Fruit fly (Drosophila melanogaster) whole organism, embryonic: ENCODE results near the gene Dsp1.
A peak's percentile ranks its signal among the peaks of the same experiment; 100 is the strongest.

ENCODE experiments used
- CG10979 ChIP-seq: fragments of 200-800 bp; sonication (Bioruptor generic); optimal IDR thresholded peaks from 2 replicates; lab custom pipeline; 2018; ENCODE audit warnings: missing biosample characterization, mild to moderate bottlenecking, missing genetic modification characterization, moderate library complexity
- CG11696 ChIP-seq: fragments of 200-800 bp; sonication (Bioruptor generic); IDR thresholded peaks from 2 replicates; pipeline ENCODE4 v1.3.6; 2022; ENCODE audit warnings: missing biosample characterization, missing genetic modification characterization
- CG11723 ChIP-seq: fragments of 200-800 bp; sonication (Bioruptor generic); optimal IDR thresholded peaks from 2 replicates; lab custom pipeline; 2017; ENCODE audit warnings: missing biosample characterization, mild to moderate bottlenecking, missing genetic modification characterization
- CG15269 ChIP-seq: fragments of 200-800 bp; sonication (Bioruptor generic); optimal IDR thresholded peaks from 2 replicates; lab custom pipeline; 2018; ENCODE audit warnings: missing biosample characterization, mild to moderate bottlenecking, missing genetic modification characterization, moderate library complexity
- CG1529 ChIP-seq: fragments of 200-800 bp; sonication (Bioruptor generic); optimal IDR thresholded peaks from 3 replicates; lab custom pipeline; 2018; ENCODE audit warnings: missing biosample characterization, missing genetic modification characterization
- CG15479 ChIP-seq: fragments of 200-800 bp; sonication (Bioruptor generic); optimal IDR thresholded peaks from 3 replicates; lab custom pipeline; 2019; ENCODE audit warnings: missing biosample characterization, mild to moderate bottlenecking, missing genetic modification characterization, moderate library complexity
- CG15514 ChIP-seq: fragments of 200-800 bp; sonication (Bioruptor generic); optimal IDR thresholded peaks from 3 replicates; lab custom pipeline; 2017; ENCODE audit warnings: missing biosample characterization, missing genetic modification characterization, mild to moderate bottlenecking, moderate library complexity, missing genetic modification reagents
- CG17186 ChIP-seq: fragments of 200-800 bp; sonication (Bioruptor generic); optimal IDR thresholded peaks from 3 replicates; lab custom pipeline; 2017; ENCODE audit warnings: missing biosample characterization, missing genetic modification reagents, missing genetic modification characterization
- CG17829 ChIP-seq: fragments of 200-800 bp; optimal IDR thresholded peaks from 2 replicates; lab custom pipeline; 2019; ENCODE audit warnings: missing biosample characterization, mild to moderate bottlenecking, missing genetic modification characterization, moderate library complexity
- CG17912 ChIP-seq: fragments of 200-800 bp; sonication (Bioruptor generic); optimal IDR thresholded peaks from 2 replicates; lab custom pipeline; 2018; ENCODE audit warnings: missing biosample characterization, mild to moderate bottlenecking, missing genetic modification characterization
- CG1832 ChIP-seq: fragments of 200-800 bp; sonication (Bioruptor generic); optimal IDR thresholded peaks from 2 replicates; lab custom pipeline; 2017; ENCODE audit warnings: missing biosample characterization, mild to moderate bottlenecking, missing genetic modification characterization, inconsistent platforms
- CG18764 ChIP-seq: fragments of 200-800 bp; sonication (Bioruptor generic); optimal IDR thresholded peaks from 3 replicates; lab custom pipeline; 2016; ENCODE audit warnings: missing biosample characterization, missing genetic modification characterization
- CG6654 ChIP-seq: fragments of 200-800 bp; sonication (Bioruptor generic); optimal IDR thresholded peaks from 2 replicates; lab custom pipeline; 2017; ENCODE audit warnings: missing biosample characterization, mild to moderate bottlenecking, missing genetic modification characterization
- CG8089 ChIP-seq: fragments of 200-800 bp; sonication (Bioruptor generic); optimal IDR thresholded peaks from 3 replicates; lab custom pipeline; 2016; ENCODE audit warnings: missing biosample characterization, missing genetic modification characterization
- CG8388 ChIP-seq: fragments of 200-800 bp; sonication (Bioruptor generic); optimal IDR thresholded peaks from 2 replicates; lab custom pipeline; 2019; ENCODE audit warnings: missing biosample characterization, mild to moderate bottlenecking, missing genetic modification characterization, moderate library complexity
- CG8478 ChIP-seq: fragments of >200 bp; optimal IDR thresholded peaks from 2 replicates; lab custom pipeline; 2018
- CHES-1-like ChIP-seq: fragments of 200-800 bp; sonication (Bioruptor generic); optimal IDR thresholded peaks from 2 replicates; lab custom pipeline; 2016; ENCODE audit warnings: missing biosample characterization, missing genetic modification characterization
- CTCF ChIP-seq: fragments of 200-800 bp; sonication (Bioruptor generic); optimal IDR thresholded peaks from 2 replicates; lab custom pipeline; 2017; ENCODE audit warnings: missing biosample characterization, mild to moderate bottlenecking, missing genetic modification characterization, moderate library complexity
- Chrac-16 ChIP-seq: fragments of 200-800 bp; sonication (Bioruptor generic); optimal IDR thresholded peaks from 3 replicates; lab custom pipeline; 2016; ENCODE audit warnings: missing biosample characterization, missing genetic modification characterization
- D19A ChIP-seq: fragments of 200-800 bp; optimal IDR thresholded peaks from 3 replicates; lab custom pipeline; 2019; ENCODE audit warnings: missing biosample characterization, mild to moderate bottlenecking, missing genetic modification characterization, moderate library complexity
- Doc3 ChIP-seq: fragments of 200-800 bp; sonication (Bioruptor generic); IDR thresholded peaks from 3 replicates; pipeline ENCODE4 v1.3.6; 2022; ENCODE audit warnings: missing biosample characterization, missing genetic modification characterization; ENCODE audit not compliant: partially characterized antibody
- H2.0 ChIP-seq: fragments of 200-800 bp; sonication (Bioruptor generic); IDR thresholded peaks from 2 replicates; pipeline ENCODE4 v1.3.6; 2022; ENCODE audit warnings: missing biosample characterization, missing genetic modification characterization
- Hmx ChIP-seq: fragments of 200-800 bp; sonication (Bioruptor generic); optimal IDR thresholded peaks from 2 replicates; lab custom pipeline; 2016; ENCODE audit warnings: missing biosample characterization, missing genetic modification characterization
- MTF-1 ChIP-seq: fragments of 200-800 bp; sonication (Bioruptor generic); optimal IDR thresholded peaks from 2 replicates; lab custom pipeline; 2018; ENCODE audit warnings: missing biosample characterization, mild to moderate bottlenecking, missing genetic modification characterization, borderline replicate concordance
- Nf-YA ChIP-seq: fragments of 200-800 bp; sonication (Bioruptor generic); IDR thresholded peaks from 2 replicates; pipeline ENCODE4 v1.3.6; 2022; ENCODE audit warnings: missing biosample characterization, missing genetic modification characterization
- Sin3A ChIP-seq: fragments of >200 bp; optimal IDR thresholded peaks from 2 replicates; lab custom pipeline; 2018
- YL-1 ChIP-seq: fragments of 200-800 bp; sonication (Bioruptor generic); optimal IDR thresholded peaks from 3 replicates; lab custom pipeline; 2017; ENCODE audit warnings: missing biosample characterization, mild to moderate bottlenecking, missing genetic modification characterization
- amos ChIP-seq: fragments of 200-800 bp; sonication (Bioruptor generic); IDR thresholded peaks from 2 replicates; pipeline ENCODE4 v1.3.6; 2022; ENCODE audit warnings: missing biosample characterization, missing genetic modification characterization; ENCODE audit not compliant: partially characterized antibody
- bbx ChIP-seq: fragments of 200-800 bp; sonication (Bioruptor generic); IDR thresholded peaks from 2 replicates; pipeline ENCODE4 v1.3.6; 2022; ENCODE audit warnings: missing biosample characterization, missing genetic modification characterization; ENCODE audit not compliant: partially characterized antibody
- btn ChIP-seq: fragments of 200-800 bp; sonication (Bioruptor generic); optimal IDR thresholded peaks from 2 replicates; lab custom pipeline; 2016; ENCODE audit warnings: missing biosample characterization, missing genetic modification characterization
- disco-r ChIP-seq: fragments of 200-800 bp; sonication (Bioruptor generic); optimal IDR thresholded peaks from 2 replicates; lab custom pipeline; 2016; ENCODE audit warnings: missing biosample characterization, missing genetic modification characterization
- ems ChIP-seq: fragments of 200-800 bp; sonication (Bioruptor generic); optimal IDR thresholded peaks from 3 replicates; lab custom pipeline; 2016; ENCODE audit warnings: missing biosample characterization, missing genetic modification characterization
- en ChIP-seq: fragments of 200-800 bp; sonication (Bioruptor generic); optimal IDR thresholded peaks from 2 replicates; lab custom pipeline; 2016; ENCODE audit warnings: missing biosample characterization, missing genetic modification characterization
- esg ChIP-seq: fragments of 200-800 bp; sonication (Bioruptor generic); conservative IDR thresholded peaks from 2 replicates; pipeline ENCODE4 v1.3.6; 2022; ENCODE audit warnings: missing biosample characterization, missing genetic modification characterization
- ftz-f1 ChIP-seq: fragments of 200-800 bp; sonication (Bioruptor generic); optimal IDR thresholded peaks from 2 replicates; lab custom pipeline; 2016; ENCODE audit warnings: missing biosample characterization, missing genetic modification characterization
- gfzf ChIP-seq: fragments of 200-800 bp; sonication (Bioruptor generic); optimal IDR thresholded peaks from 2 replicates; lab custom pipeline; 2016; ENCODE audit warnings: missing biosample characterization, mild to moderate bottlenecking, missing genetic modification characterization, moderate library complexity
- hkb ChIP-seq, 2 experiments: fragments of 200-800 bp in 1 of 2; fragments of >200 bp in 1 of 2; sonication (Bioruptor generic) in 1 of 2; IDR thresholded peaks in 1 of 2; optimal IDR thresholded peaks in 1 of 2; 2 replicates each; pipeline versions ENCODE4 v1.3.6 to Lab custom; 2017 to 2022; ENCODE audit warnings: missing biosample characterization in 1 of 2, missing genetic modification characterization in 1 of 2
- lbe ChIP-seq: fragments of 200-800 bp; sonication (Bioruptor generic); optimal IDR thresholded peaks from 2 replicates; lab custom pipeline; 2016; ENCODE audit warnings: missing biosample characterization, mild to moderate bottlenecking, missing genetic modification characterization
- lilli ChIP-seq: fragments of 200-800 bp; sonication (Bioruptor generic); optimal IDR thresholded peaks from 3 replicates; lab custom pipeline; 2016; ENCODE audit warnings: missing biosample characterization, missing genetic modification characterization
- mirr ChIP-seq: fragments of 200-800 bp; sonication (Bioruptor generic); optimal IDR thresholded peaks from 3 replicates; lab custom pipeline; 2018; ENCODE audit warnings: missing biosample characterization, mild to moderate bottlenecking, missing genetic modification characterization
- nerfin-2 ChIP-seq: fragments of 200-800 bp; sonication (Bioruptor generic); IDR thresholded peaks from 2 replicates; pipeline ENCODE4 v1.3.6; 2022; ENCODE audit warnings: missing biosample characterization, missing genetic modification characterization; ENCODE audit not compliant: partially characterized antibody
- nom ChIP-seq: fragments of 200-800 bp; sonication (Bioruptor generic); optimal IDR thresholded peaks from 2 replicates; lab custom pipeline; 2017; ENCODE audit warnings: missing biosample characterization, missing genetic modification characterization, mild to moderate bottlenecking, moderate library complexity, missing genetic modification reagents
- otp ChIP-seq: fragments of 200-800 bp; sonication (Bioruptor generic); IDR thresholded peaks from 3 replicates; pipeline ENCODE4, ENCODE4 v1.3.6; 2022; ENCODE audit warnings: missing biosample characterization, missing genetic modification characterization
- slbo ChIP-seq: fragments of 200-800 bp; sonication (Bioruptor generic); IDR thresholded peaks from 2 replicates; pipeline ENCODE4 v1.3.6; 2022; ENCODE audit warnings: missing biosample characterization, missing genetic modification characterization
- so ChIP-seq: fragments of 200-800 bp; sonication (Bioruptor generic); IDR thresholded peaks from 3 replicates; pipeline ENCODE4 v1.3.6; 2022; ENCODE audit warnings: missing biosample characterization, missing genetic modification characterization
- sr ChIP-seq: fragments of 200-800 bp; sonication (Bioruptor generic); IDR thresholded peaks from 3 replicates; pipeline ENCODE4 v1.3.6; 2022; ENCODE audit warnings: missing biosample characterization, missing genetic modification characterization
- stwl ChIP-seq: fragments of 200-800 bp; sonication (Bioruptor generic); optimal IDR thresholded peaks from 3 replicates; lab custom pipeline; 2018; ENCODE audit warnings: missing biosample characterization, mild to moderate bottlenecking, missing genetic modification characterization, moderate library complexity
- vfl ChIP-seq: fragments of 200-800 bp; sonication (Bioruptor generic); optimal IDR thresholded peaks from 2 replicates; lab custom pipeline; 2016; ENCODE audit warnings: missing biosample characterization, missing genetic modification characterization
- vnd ChIP-seq: fragments of 200-800 bp; sonication (Bioruptor generic); IDR thresholded peaks from 3 replicates; pipeline ENCODE4 v1.3.6; 2022; ENCODE audit warnings: missing biosample characterization, missing genetic modification characterization; ENCODE audit not compliant: partially characterized antibody
- yki ChIP-seq: fragments of >200 bp; optimal IDR thresholded peaks from 3 replicates; lab custom pipeline; 2018

Dsp1 gene

DNA sequence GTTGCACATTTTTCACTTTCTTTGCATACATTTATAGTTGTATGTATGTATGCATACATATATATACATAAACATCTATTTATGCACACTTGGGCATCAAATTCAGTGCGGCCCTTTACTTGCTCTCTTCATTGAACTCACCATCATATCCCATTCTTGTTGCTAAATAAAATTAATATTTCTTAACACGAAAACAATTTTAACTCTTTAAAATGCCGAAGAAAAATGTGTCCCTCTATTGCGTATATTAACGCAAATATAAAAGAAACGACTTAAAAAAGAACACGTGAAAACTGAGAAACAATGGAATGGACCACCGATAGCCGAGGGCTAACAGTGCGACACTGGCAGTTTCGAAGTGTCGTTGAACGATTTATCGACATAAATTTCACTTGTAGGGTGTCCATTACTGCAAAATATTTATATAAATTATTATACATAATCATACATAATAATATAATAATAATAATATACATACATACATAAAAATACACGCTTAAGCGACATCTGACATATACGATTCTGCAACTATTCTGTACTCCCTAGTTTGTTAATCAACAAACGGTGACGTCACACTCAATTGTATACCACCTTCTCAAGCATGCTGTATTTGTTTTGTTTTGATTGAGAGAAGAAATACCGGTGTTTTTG is 25.4 kb downstream of the Dsp1 start, which contains the start of the genes U2af50 and PIG-Q (continued):
- TF ChIP-seq mirr (GFP tag; lab: Kevin White, UChicago) (no peak), amos (GFP tag; lab: Robert Waterston, UW) (peak; percentile 52; the same call in 1 of the 2 replicates), D19A (tag; lab: Kevin White, UChicago) (peak; percentile 87), bbx (GFP tag; lab: Robert Waterston, UW) (no peak), stwl (tag; lab: Kevin White, UChicago) (peak; percentile 66), CG8388 (peak; percentile 93), lbe (GFP tag; lab: Kevin White, UChicago) (peak; percentile 78), CG1529 (GFP tag; lab: Kevin White, UChicago) (peak; percentile 83), Nf-YA (GFP tag; lab: Robert Waterston, UW) (peak; percentile 79), CG8478 (no peak), CG11723 (GFP tag; lab: Kevin White, UChicago) (peak; percentile 87), otp (GFP tag; lab: Robert Waterston, UW) (no peak; the same call in 2 of the 3 replicates), slbo (GFP tag; lab: Robert Waterston, UW) (no peak; the same call in 1 of the 2 replicates), CG15269 (peak; percentile 95), CG18764 (GFP tag; lab: Kevin White, UChicago) (peak; percentile 91), nom (GFP tag; lab: Kevin White, UChicago) (peak; percentile 78), en (GFP tag; lab: Kevin White, UChicago) (no peak), btn (GFP tag; lab: Kevin White, UChicago) (no peak), CG11696 (GFP tag; lab: Robert Waterston, UW) (peak; percentile 76; the same call in 1 of the 2 replicates), CG17829 (tag; lab: Kevin White, UChicago) (peak; percentile 95), CG15514 (GFP tag; lab: Kevin White, UChicago) (peak; percentile 85), Chrac-16 (GFP tag; lab: Kevin White, UChicago) (peak; percentile 89), CG17186 (GFP tag; lab: Kevin White, UChicago) (peak; percentile 42), Sin3A (no peak), CHES-1-like (GFP tag; lab: Kevin White, UChicago) (peak; percentile 63), so (peak; percentile 93; the same call in 2 of the 3 replicates), Hmx (GFP tag; lab: Kevin White, UChicago) (no peak), CTCF (GFP tag; lab: Kevin White, UChicago) (peak; percentile 41), Doc3 (GFP tag; lab: Robert Waterston, UW) (no peak), disco-r (GFP tag; lab: Kevin White, UChicago) (peak; percentile 15), MTF-1 (GFP tag; lab: Kevin White, UChicago) (no peak), sr (no peak), CG8089 (GFP tag; lab: Kevin White, UChicago) (peak; percentile 47), vfl (GFP tag; lab: Kevin White, UChicago) (peak; percentile 16), CG15479 (GFP tag; lab: Kevin White, UChicago) (peak; percentile 27), ftz-f1 (GFP tag; lab: Kevin White, UChicago) (no peak), CG10979 (peak; percentile 92), gfzf (GFP tag; lab: Kevin White, UChicago) (no peak), esg (peak; percentile 90), CG6654 (peak; percentile 79), nerfin-2 (GFP tag; lab: Robert Waterston, UW) (no peak), ems (GFP tag; lab: Kevin White, UChicago) (peak; percentile 46), CG17912 (GFP tag; lab: Kevin White, UChicago) (peak; percentile 68), YL-1 (GFP tag; lab: Kevin White, UChicago) (peak; percentile 51), CG1832 (GFP tag; lab: Kevin White, UChicago) (no peak), vnd (GFP tag; lab: Robert Waterston, UW) (no peak), yki (lab: Kevin White, UChicago) (no peak), hkb (optimal IDR thresholded peaks at IDR 0.05; lab: Kevin White, UChicago) (no peak), hkb (GFP tag; IDR thresholded peaks at IDR 0.05; lab: Robert Waterston, UW) (peak; percentile 93), lilli (GFP tag; lab: Kevin White, UChicago) (peak; percentile 83), H2.0 (GFP tag; lab: Robert Waterston, UW) (peak; percentile 90)
